Worm (Caenorhabditis elegans): ENCODE results near the gene Y69A2AL.2.

DNA sequence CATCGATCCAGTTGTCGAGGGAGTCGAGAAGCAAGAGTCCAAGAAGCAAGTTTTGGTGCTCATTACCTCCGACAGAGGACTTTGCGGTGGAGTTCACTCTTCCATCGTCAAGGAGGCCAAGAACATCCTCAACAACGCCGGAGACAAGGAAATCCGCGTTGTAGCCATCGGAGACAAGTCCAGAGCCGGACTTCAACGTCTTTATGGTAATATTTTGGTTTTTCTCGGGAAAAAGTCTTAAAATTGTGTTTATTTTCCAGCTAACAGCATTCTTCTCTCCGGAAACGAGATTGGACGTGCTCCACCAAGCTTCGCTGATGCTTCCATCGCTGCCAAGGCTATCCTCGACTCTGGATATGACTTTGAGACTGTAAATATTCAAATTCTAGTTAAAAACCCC, 14.0 kb downstream of the Y69A2AL.2 start:
- no peak for TF ChIP-seq tab-1 (GFP tag; IDR thresholded peaks at IDR 0.05)
- TF ChIP-seq T22C8.4 (GFP tag; IDR thresholded peaks at IDR 0.05): no peak
- TF ChIP-seq flt-1 (GFP tag; IDR thresholded peaks at IDR 0.05): no peak
